Worm (Caenorhabditis elegans) whole organism, young adult: ENCODE measurements around the gene wrt-1.

Source experiments
- F57A8.1 ChIP-seq: fragments of 200-800 bp; sonication (Bioruptor generic); optimal IDR thresholded peaks from 2 replicates; lab custom pipeline; 2018; ENCODE audit warnings: mild to moderate bottlenecking, missing genetic modification characterization, moderate library complexity, missing compliant biosample characterization
- akir-1 ChIP-seq: fragments of 200-800 bp; sonication (Bioruptor generic); optimal IDR thresholded peaks from 2 replicates; lab custom pipeline; 2018; ENCODE audit warnings: mild to moderate bottlenecking, missing genetic modification characterization, moderate library complexity, missing compliant biosample characterization
- efl-1 ChIP-seq: fragments of 150-350 bp; optimal IDR thresholded peaks from 2 replicates; lab custom pipeline; 2014; ENCODE audit warnings: missing biosample characterization, missing genetic modification reagents, missing genetic modification characterization
- hlh-12 ChIP-seq: sonication (generic microtip); optimal IDR thresholded peaks from 2 replicates; lab custom pipeline; 2016; ENCODE audit warnings: missing genetic modification characterization, missing compliant biosample characterization
- lin-35 ChIP-seq, 3 experiments: fragments of 150-350 bp in 2 of 3; sonication (generic microtip) in 1 of 3; optimal IDR thresholded peaks; 2 replicates each; lab custom pipeline; 2014 to 2018; ENCODE audit warnings: missing biosample characterization in 3 of 3, missing genetic modification characterization in 3 of 3, missing genetic modification reagents in 3 of 3
- lsl-1 ChIP-seq: fragments of 200-800 bp; sonication (Bioruptor generic); optimal IDR thresholded peaks from 2 replicates; lab custom pipeline; 2018; ENCODE audit warnings: mild to moderate bottlenecking, missing genetic modification characterization, moderate library complexity, missing compliant biosample characterization
- nfya-2 ChIP-seq: fragments of 200-800 bp; sonication (Bioruptor generic); IDR thresholded peaks from 2 replicates; pipeline ENCODE4 v1.3.6; 2022; ENCODE audit warnings: missing genetic modification reagents, missing genetic modification characterization, missing compliant biosample characterization
- tbp1 ChIP-seq: fragments of 200-800 bp; sonication (Bioruptor generic); optimal IDR thresholded peaks from 2 replicates; lab custom pipeline; 2018; ENCODE audit warnings: mild to moderate bottlenecking, missing genetic modification characterization, missing compliant biosample characterization
- tlf-1 ChIP-seq: fragments of 200-800 bp; sonication (Bioruptor generic); optimal IDR thresholded peaks from 2 replicates; lab custom pipeline; 2018; ENCODE audit warnings: mild to moderate bottlenecking, missing genetic modification characterization, missing compliant biosample characterization
- unc-62 ChIP-seq: fragments of 150-350 bp; optimal IDR thresholded peaks from 2 replicates; lab custom pipeline; 2014; ENCODE audit warnings: missing biosample characterization, missing genetic modification reagents, missing genetic modification characterization

DNA sequence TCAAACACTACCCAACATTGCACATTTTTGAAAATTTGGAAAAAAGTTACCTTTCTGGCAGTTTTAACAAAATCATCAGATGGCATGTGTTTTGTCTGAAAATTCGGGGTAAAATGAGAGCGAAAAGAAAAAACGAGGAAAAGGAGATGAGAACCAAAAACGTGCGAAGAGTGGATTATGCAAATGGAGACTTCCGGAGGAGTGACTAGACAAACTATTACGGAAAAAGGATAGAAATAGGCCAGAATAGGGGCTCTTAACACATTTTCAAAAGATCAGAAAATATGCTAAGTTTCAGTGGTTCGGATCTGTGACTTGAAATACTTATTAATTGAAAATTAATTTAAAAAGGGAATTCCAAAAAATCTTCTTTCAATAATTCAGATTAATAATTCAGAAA, 31.4 kb upstream of the wrt-1 start, which contains the start of gene srab-14:
- TF ChIP-seq lin-35 (GFP tag; optimal IDR thresholded peaks at IDR 0.05; lab: Kevin White, UChicago) = no peak
- no peak for TF ChIP-seq unc-62
- no peak for TF ChIP-seq hlh-12 (tag; lab: Kevin White, UChicago)
- no peak for TF ChIP-seq akir-1 (GFP tag; lab: Kevin White, UChicago)
- TF ChIP-seq tbp1 (GFP tag; lab: Kevin White, UChicago) = no peak
- no peak for TF ChIP-seq nfya-2 (GFP tag; lab: Robert Waterston, UW)
- no peak for TF ChIP-seq F57A8.1 (GFP tag; lab: Kevin White, UChicago)
- TF ChIP-seq lsl-1 (GFP tag; lab: Kevin White, UChicago) = no peak
- no peak for TF ChIP-seq tlf-1 (GFP tag; lab: Kevin White, UChicago)
- TF ChIP-seq efl-1 (GFP tag; lab: Kevin White, UChicago) = no peak
